Worm (Caenorhabditis elegans) whole organism, early embryonic: ENCODE measurements around the gene F01D5.3.

Source experiments
- aly-1 ChIP-seq: sonication (generic microtip); optimal IDR thresholded peaks from 2 replicates; lab custom pipeline; 2016; ENCODE audit warnings: missing genetic modification characterization, missing compliant biosample characterization
- ama-1 ChIP-seq: fragments of 150-350 bp; optimal IDR thresholded peaks from 2 replicates; lab custom pipeline; 2014
- ceh-36 ChIP-seq: sonication (generic microtip); optimal IDR thresholded peaks from 2 replicates; lab custom pipeline; 2016; ENCODE audit warnings: missing genetic modification characterization, inconsistent platforms, missing compliant biosample characterization
- flt-1 ChIP-seq: fragments of 200-800 bp; sonication (Bioruptor generic); IDR thresholded peaks from 2 replicates; pipeline ENCODE4 v1.3.6; 2022; ENCODE audit warnings: missing genetic modification characterization, missing compliant biosample characterization
- hmg-4 ChIP-seq: fragments of 200-800 bp; sonication (Bioruptor generic); optimal IDR thresholded peaks from 2 replicates; lab custom pipeline; 2018; ENCODE audit warnings: mild to moderate bottlenecking, missing genetic modification characterization, missing compliant biosample characterization
- hnd-1 ChIP-seq: sonication (generic microtip); optimal IDR thresholded peaks from 2 replicates; lab custom pipeline; 2016; ENCODE audit warnings: missing genetic modification characterization, missing compliant biosample characterization
- pes-1 ChIP-seq: fragments of 200-800 bp; sonication (Bioruptor generic); IDR thresholded peaks from 2 replicates; pipeline ENCODE4 v1.3.6; 2022; ENCODE audit warnings: missing genetic modification reagents, missing genetic modification characterization, missing compliant biosample characterization
- sea-1 ChIP-seq: fragments of 200-800 bp; sonication (Bioruptor generic); conservative IDR thresholded peaks from 2 replicates; pipeline ENCODE4 v1.3.6; 2022; ENCODE audit warnings: missing genetic modification characterization, missing compliant biosample characterization
- tbx-37 ChIP-seq: fragments of 200-800 bp; sonication (Bioruptor generic); conservative IDR thresholded peaks from 2 replicates; pipeline ENCODE4 v1.3.6; 2022; ENCODE audit warnings: missing genetic modification reagents, missing genetic modification characterization, missing compliant biosample characterization
- tra-4 ChIP-seq: sonication (generic microtip); optimal IDR thresholded peaks from 2 replicates; lab custom pipeline; 2017; ENCODE audit warnings: missing genetic modification characterization, missing compliant biosample characterization

ce11 chrII:13958359-13958758 is 41.6 kb downstream of the F01D5.3 start:
- TF ChIP-seq sea-1 (GFP tag; lab: Robert Waterston, UW) (no peak), aly-1 (tag; lab: Kevin White, UChicago) (no peak), hnd-1 (tag; lab: Kevin White, UChicago) (no peak), ama-1 (lab: Kevin White, UChicago) (no peak), hmg-4 (GFP tag; lab: Kevin White, UChicago) (no peak), tra-4 (tag; lab: Kevin White, UChicago) (no peak), tbx-37 (GFP tag; lab: Robert Waterston, UW) (no peak), flt-1 (GFP tag; lab: Robert Waterston, UW) (no peak), ceh-36 (tag; lab: Kevin White, UChicago) (no peak), pes-1 (GFP tag; lab: Robert Waterston, UW) (no peak)
